Fruit fly (Drosophila melanogaster): Measurements from ENCODE around the gene Hsc70-4.

The Hsc70-4 gene

dm6 chr3R:15242186-15243045, at the start of gene Hsc70-4, which contains the start of gene tefu (continued):
- TF ChIP-seq Fer2 (tag; optimal IDR thresholded peaks at IDR 0.05) (peak; percentile 21), CG3407 (GFP tag; optimal IDR thresholded peaks at IDR 0.05) (peak; percentile 34), ham (GFP tag; IDR thresholded peaks at IDR 0.05) (peak; percentile 52; the same call in 1 of the 2 replicates), Dp (GFP tag; optimal IDR thresholded peaks at IDR 0.05) (peak; percentile 69), Spps (tag; optimal IDR thresholded peaks at IDR 0.05) (peak; percentile 1), CG32767 (GFP tag; IDR thresholded peaks at IDR 0.05) (peak; percentile 60; the same call in 1 of the 2 replicates), wek (GFP tag; optimal IDR thresholded peaks at IDR 0.05) (no peak), CG15011 (GFP tag; optimal IDR thresholded peaks at IDR 0.05) (peak; percentile 54), Rfx (GFP tag; IDR thresholded peaks at IDR 0.05) (peak; percentile 88), CG13296 (GFP tag; optimal IDR thresholded peaks at IDR 0.05) (peak; percentile 58), Kr (GFP tag; optimal IDR thresholded peaks at IDR 0.05) (no peak), chm (GFP tag; IDR thresholded peaks at IDR 0.05) (no peak), gem (tag; optimal IDR thresholded peaks at IDR 0.05) (peak; percentile 86), CG6791 (GFP tag; IDR thresholded peaks at IDR 0.05; ENCODE audit: partially characterized antibody) (peak; percentile 38; the same call in 1 of the 3 replicates), Stat92E (GFP tag; optimal IDR thresholded peaks at IDR 0.05) (peak in 1 of 3 experiments; percentile 37), Hey (tag; optimal IDR thresholded peaks at IDR 0.05) (no peak), Lim3 (GFP tag; IDR thresholded peaks at IDR 0.05) (no peak), CG30020 (tag; optimal IDR thresholded peaks at IDR 0.05) (peak; percentile 97), dimm (GFP tag; IDR thresholded peaks at IDR 0.05) (peak; percentile 32; the same call in 1 of the 2 replicates), Dek (tag; optimal IDR thresholded peaks at IDR 0.05) (peak; percentile 75), nom (GFP tag; optimal IDR thresholded peaks at IDR 0.05) (peak; percentile 64), NfI (GFP tag; optimal IDR thresholded peaks at IDR 0.05) (peak; percentile 70), chn (GFP tag; optimal IDR thresholded peaks at IDR 0.05) (peak; percentile 82), CG17612 (GFP tag; IDR thresholded peaks at IDR 0.05) (peak; percentile 69), zfh2 (GFP tag; optimal IDR thresholded peaks at IDR 0.05) (peak; percentile 81), CG14965 (GFP tag; optimal IDR thresholded peaks at IDR 0.05; ENCODE audit: borderline replicate concordance) (no peak), Sin3A (optimal IDR thresholded peaks at IDR 0.05) (peak; percentile 96), gce (GFP tag; IDR thresholded peaks at IDR 0.05) (peak; percentile 50; the same call in 1 of the 3 replicates), PHDP (tag; optimal IDR thresholded peaks at IDR 0.05) (peak; percentile 56), CG6813 (GFP tag; optimal IDR thresholded peaks at IDR 0.05) (no peak), btn (GFP tag; optimal IDR thresholded peaks at IDR 0.05) (no peak), fu2 (GFP tag; optimal IDR thresholded peaks at IDR 0.05) (peak; percentile 48), CG4424 (GFP tag; optimal IDR thresholded peaks at IDR 0.05) (peak; percentile 82), CG8765 (GFP tag; IDR thresholded peaks at IDR 0.05) (peak; percentile 78), CG11398 (GFP tag; optimal IDR thresholded peaks at IDR 0.05) (no peak), az2 (GFP tag; optimal IDR thresholded peaks at IDR 0.05) (peak; percentile 65), vnd (GFP tag; IDR thresholded peaks at IDR 0.05; ENCODE audit: partially characterized antibody) (no peak), CG10462 (GFP tag; optimal IDR thresholded peaks at IDR 0.05) (peak; percentile 28), Deaf1 (tag; optimal IDR thresholded peaks at IDR 0.05) (no peak), CG3281 (GFP tag; optimal IDR thresholded peaks at IDR 0.05) (peak; percentile 44), sc (optimal IDR thresholded peaks at IDR 0.05) (no peak), sc (GFP tag; optimal IDR thresholded peaks at IDR 0.05) (peak; percentile 2), Sry-δ (GFP tag; optimal IDR thresholded peaks at IDR 0.05) (peak; percentile 53), CG31365 (tag; optimal IDR thresholded peaks at IDR 0.05) (peak; percentile 4), Awh (GFP tag; IDR thresholded peaks at IDR 0.05) (0 out of 2 replicates have a peak, but pooled peaks have one; percentile 8), D19A (tag; optimal IDR thresholded peaks at IDR 0.05) (no peak), fd3F (GFP tag; optimal IDR thresholded peaks at IDR 0.05) (peak; percentile 33), exex (tag; optimal IDR thresholded peaks at IDR 0.05) (peak; percentile 30), usp (GFP tag; optimal IDR thresholded peaks at IDR 0.05) (no peak)
